ENCODE assay signal across 3 worm cellular contexts in genomic region chrIII:6344737-6345136, ce11.
TF ChIP-seq lines count a peak whose summit lies in the region.

No protein-coding gene starts in this region.

TF ChIP-seq in whole organism, L1 larva, 84 proteins besides CTCF, POLR2A, EP300 and RAD21 (continued from another document and continues in another):
- TF ChIP-seq pax-3 (tag; optimal IDR thresholded peaks at IDR 0.05; lab: Kevin White, UChicago), result peak; percentile 30
- TF ChIP-seq nhr-12 (tag; optimal IDR thresholded peaks at IDR 0.05; lab: Kevin White, UChicago), result no peak
- TF ChIP-seq hlh-17 (GFP tag; optimal IDR thresholded peaks at IDR 0.05; lab: Kevin White, UChicago; ENCODE audit: borderline replicate concordance), result no peak
- peak; percentile 83 for TF ChIP-seq nhr-90 (tag; optimal IDR thresholded peaks at IDR 0.05; lab: Kevin White, UChicago; ENCODE audit: poor library complexity)
- no peak for TF ChIP-seq C34B4.2 (tag; optimal IDR thresholded peaks at IDR 0.05; lab: Kevin White, UChicago)
- no peak for TF ChIP-seq ceh-63 (GFP tag; optimal IDR thresholded peaks at IDR 0.05; lab: Kevin White, UChicago)
- TF ChIP-seq unc-98 (GFP tag; IDR thresholded peaks at IDR 0.05; lab: Robert Waterston, UW), result 0 out of 2 replicates have a peak, but pooled peaks have one; percentile 26
- TF ChIP-seq lsy-2 (tag; optimal IDR thresholded peaks at IDR 0.05; lab: Kevin White, UChicago), result peak; percentile 98 to 99
- no peak for TF ChIP-seq pqm-1 (tag; optimal IDR thresholded peaks at IDR 0.05; lab: Kevin White, UChicago)
- peak; percentile 73 for TF ChIP-seq hpl-2 (GFP tag; optimal IDR thresholded peaks at IDR 0.05; lab: Kevin White, UChicago)
- TF ChIP-seq mdl-1 (tag; optimal IDR thresholded peaks at IDR 0.05; lab: Kevin White, UChicago), result peak in 1 of 2 experiments; percentile 79
- peak; percentile 93 for TF ChIP-seq nhr-71 (tag; optimal IDR thresholded peaks at IDR 0.05; lab: Kevin White, UChicago)
- TF ChIP-seq lir-3 (tag; optimal IDR thresholded peaks at IDR 0.05; lab: Kevin White, UChicago; ENCODE audit: poor library complexity), result peak; percentile 51
- peak; percentile 49 for TF ChIP-seq pag-3 (tag; optimal IDR thresholded peaks at IDR 0.05; lab: Kevin White, UChicago; ENCODE audit: borderline replicate concordance, insufficient read depth)
- TF ChIP-seq sox-4 (tag; optimal IDR thresholded peaks at IDR 0.05; lab: Kevin White, UChicago), result no peak
- TF ChIP-seq ceh-82 (tag; optimal IDR thresholded peaks at IDR 0.05; lab: Kevin White, UChicago), result peak; percentile 76 to 85 (median 79)
- peak; percentile 90 for TF ChIP-seq nhr-47 (tag; optimal IDR thresholded peaks at IDR 0.05; lab: Kevin White, UChicago)
- TF ChIP-seq lin-14 (GFP tag; optimal IDR thresholded peaks at IDR 0.05; lab: Kevin White, UChicago), result peak; percentile 91
- TF ChIP-seq unc-30 (tag; optimal IDR thresholded peaks at IDR 0.05; lab: Kevin White, UChicago), result no peak
- TF ChIP-seq F16B12.6 (tag; optimal IDR thresholded peaks at IDR 0.05; lab: Kevin White, UChicago), result peak; percentile 97
- TF ChIP-seq elt-2 (tag; optimal IDR thresholded peaks at IDR 0.05; lab: Kevin White, UChicago), result peak; percentile 39
- TF ChIP-seq fos-1 (tag; optimal IDR thresholded peaks at IDR 0.05; lab: Kevin White, UChicago), result peak; percentile 87
- TF ChIP-seq lin-15B (tag; optimal IDR thresholded peaks at IDR 0.05; lab: Kevin White, UChicago), result peak; percentile 51
- peak; percentile 84 for TF ChIP-seq zag-1 (tag; optimal IDR thresholded peaks at IDR 0.05; lab: Kevin White, UChicago)
- no peak for TF ChIP-seq sptf-1 (tag; optimal IDR thresholded peaks at IDR 0.05; lab: Kevin White, UChicago)
- no peak for TF ChIP-seq Y116A8C.19 (tag; optimal IDR thresholded peaks at IDR 0.05; lab: Kevin White, UChicago; ENCODE audit: borderline replicate concordance)
- no peak for TF ChIP-seq nhr-76 (tag; optimal IDR thresholded peaks at IDR 0.05; lab: Kevin White, UChicago)
- TF ChIP-seq zip-4 (GFP tag; optimal IDR thresholded peaks at IDR 0.05; lab: Kevin White, UChicago), result peak; percentile 39
- TF ChIP-seq vab-15 (tag; optimal IDR thresholded peaks at IDR 0.05; lab: Kevin White, UChicago), result no peak
- TF ChIP-seq aly-2 (tag; optimal IDR thresholded peaks at IDR 0.05; lab: Kevin White, UChicago), result peak; percentile 88
- TF ChIP-seq ztf-4 (tag; optimal IDR thresholded peaks at IDR 0.05; lab: Kevin White, UChicago), result peak; percentile 68
- TF ChIP-seq dpl-1 (GFP tag; optimal IDR thresholded peaks at IDR 0.05; lab: Kevin White, UChicago), result peak; percentile 68 to 79 (median 78)
- peak; percentile 44 for TF ChIP-seq ama-1 (optimal IDR thresholded peaks at IDR 0.05; lab: Kevin White, UChicago)
- TF ChIP-seq sup-37 (GFP tag; optimal IDR thresholded peaks at IDR 0.05; lab: Kevin White, UChicago), result peak; percentile 74
- TF ChIP-seq snpc-4 (tag; optimal IDR thresholded peaks at IDR 0.05; lab: Kevin White, UChicago), result peak; percentile 70
- no peak for TF ChIP-seq aha-1 (tag; optimal IDR thresholded peaks at IDR 0.05; lab: Kevin White, UChicago)
- peak; percentile 78 for TF ChIP-seq unc-86 (tag; optimal IDR thresholded peaks at IDR 0.05; lab: Kevin White, UChicago)
- TF ChIP-seq lin-35 (GFP tag; optimal IDR thresholded peaks at IDR 0.05; lab: Kevin White, UChicago), result peak; percentile 84 to 87
- peak in 3 of 6 experiments; percentile 25 to 68 (median 64) for TF ChIP-seq elt-3 (tag; optimal IDR thresholded peaks at IDR 0.05; lab: Kevin White, UChicago)
- TF ChIP-seq jun-1 (tag; optimal IDR thresholded peaks at IDR 0.05; lab: Kevin White, UChicago), result peak; percentile 64
- peak; percentile 94 for TF ChIP-seq C16A3.4 (tag; optimal IDR thresholded peaks at IDR 0.05; lab: Kevin White, UChicago)
- TF ChIP-seq nhr-237 (tag; optimal IDR thresholded peaks at IDR 0.05; lab: Kevin White, UChicago), result peak; percentile 52

TF ChIP-seq in whole organism, L3 larva, 47 proteins besides CTCF, POLR2A, EP300 and RAD21 (continued from another document):
- TF ChIP-seq tbx-2 (tag; optimal IDR thresholded peaks at IDR 0.05; lab: Kevin White, UChicago) (peak; percentile 35), nhr-11 (tag; optimal IDR thresholded peaks at IDR 0.05; lab: Kevin White, UChicago) (no peak), unc-62 (GFP tag; optimal IDR thresholded peaks at IDR 0.05; lab: Kevin White, UChicago) (no peak), nhr-237 (tag; optimal IDR thresholded peaks at IDR 0.05; lab: Kevin White, UChicago) (no peak), eor-1 (tag; optimal IDR thresholded peaks at IDR 0.05; lab: Kevin White, UChicago) (no peak), nhr-67 (tag; optimal IDR thresholded peaks at IDR 0.05; lab: Kevin White, UChicago) (no peak), ama-1 (optimal IDR thresholded peaks at IDR 0.05; lab: Kevin White, UChicago) (peak; percentile 73), nhr-12 (tag; optimal IDR thresholded peaks at IDR 0.05; lab: Kevin White, UChicago) (no peak), lsy-12 (tag; optimal IDR thresholded peaks at IDR 0.05; lab: Kevin White, UChicago) (peak; percentile 75), lin-39 (tag; optimal IDR thresholded peaks at IDR 0.05; lab: Kevin White, UChicago) (peak; percentile 52), lin-15B (tag; optimal IDR thresholded peaks at IDR 0.05; lab: Kevin White, UChicago) (peak; percentile 81), skn-1 (tag; optimal IDR thresholded peaks at IDR 0.05; lab: Kevin White, UChicago) (peak; percentile 32), ceh-16 (tag; optimal IDR thresholded peaks at IDR 0.05; lab: Kevin White, UChicago) (no peak), fkh-10 (GFP tag; optimal IDR thresholded peaks at IDR 0.05; lab: Kevin White, UChicago) (no peak), egl-27 (tag; optimal IDR thresholded peaks at IDR 0.05; lab: Kevin White, UChicago) (no peak), pqm-1 (tag; optimal IDR thresholded peaks at IDR 0.05; lab: Kevin White, UChicago) (peak; percentile 36), snpc-4 (tag; optimal IDR thresholded peaks at IDR 0.05; lab: Kevin White, UChicago) (peak; percentile 81), zag-1 (tag; optimal IDR thresholded peaks at IDR 0.05; lab: Kevin White, UChicago) (no peak), pha-4 (tag; optimal IDR thresholded peaks at IDR 0.05; lab: Kevin White, UChicago) (peak; percentile 95), ztf-11 (tag; optimal IDR thresholded peaks at IDR 0.05; lab: Kevin White, UChicago) (no peak), R02D3.7 (tag; optimal IDR thresholded peaks at IDR 0.05; lab: Kevin White, UChicago) (peak; percentile 53), aly-2 (tag; optimal IDR thresholded peaks at IDR 0.05; lab: Kevin White, UChicago) (no peak), ceh-28 (tag; optimal IDR thresholded peaks at IDR 0.05; lab: Kevin White, UChicago) (peak; percentile 47), nhr-76 (tag; optimal IDR thresholded peaks at IDR 0.05; lab: Kevin White, UChicago) (no peak), elt-2 (tag; optimal IDR thresholded peaks at IDR 0.05; lab: Kevin White, UChicago) (peak; percentile 54), nhr-25 (tag; optimal IDR thresholded peaks at IDR 0.05; lab: Kevin White, UChicago) (peak; percentile 87), unc-39 (tag; optimal IDR thresholded peaks at IDR 0.05; lab: Kevin White, UChicago) (no peak), nhr-28 (tag; optimal IDR thresholded peaks at IDR 0.05; lab: Kevin White, UChicago) (no peak)

TF ChIP-seq in whole organism, young adult, 124 proteins besides CTCF, POLR2A, EP300 and RAD21 (continued from another document and continues in another):
- no peak for TF ChIP-seq F57A8.1 (GFP tag; optimal IDR thresholded peaks at IDR 0.05; lab: Kevin White, UChicago)
- no peak for TF ChIP-seq T07F8.4 (tag; optimal IDR thresholded peaks at IDR 0.05; lab: Kevin White, UChicago)
- TF ChIP-seq madf-3 (GFP tag; IDR thresholded peaks at IDR 0.05; lab: Robert Waterston, UW), result 0 out of 2 replicates have a peak, but pooled peaks have one; percentile 44
- no peak for TF ChIP-seq nhr-120 (GFP tag; IDR thresholded peaks at IDR 0.05; lab: Robert Waterston, UW)
- TF ChIP-seq akir-1 (GFP tag; optimal IDR thresholded peaks at IDR 0.05; lab: Kevin White, UChicago), result no peak
- TF ChIP-seq lag-1 (GFP tag; IDR thresholded peaks at IDR 0.05; lab: Robert Waterston, UW), result no peak
- no peak for TF ChIP-seq F52B5.7 (tag; optimal IDR thresholded peaks at IDR 0.05; lab: Kevin White, UChicago)
- 0 out of 2 replicates have a peak, but pooled peaks have one; percentile 15 for TF ChIP-seq ceh-100 (GFP tag; IDR thresholded peaks at IDR 0.05; lab: Robert Waterston, UW)
- TF ChIP-seq lin-40 (tag; optimal IDR thresholded peaks at IDR 0.05; lab: Kevin White, UChicago), result peak; percentile 76
- peak; percentile 72 for TF ChIP-seq ceh-27 (GFP tag; optimal IDR thresholded peaks at IDR 0.05; lab: Kevin White, UChicago)
- peak; percentile 58 for TF ChIP-seq F49E8.2 (tag; optimal IDR thresholded peaks at IDR 0.05; lab: Kevin White, UChicago; ENCODE audit: insufficient read depth)
- TF ChIP-seq B0019.2 (GFP tag; conservative IDR thresholded peaks at IDR 0.05; lab: Robert Waterston, UW), result peak; percentile 57
- 0 out of 2 replicates have a peak, but pooled peaks have one; percentile 28 for TF ChIP-seq Y53G8AR.9 (GFP tag; conservative IDR thresholded peaks at IDR 0.05; lab: Robert Waterston, UW)
- no peak for TF ChIP-seq die-1 (tag; optimal IDR thresholded peaks at IDR 0.05; lab: Kevin White, UChicago)
- no peak for TF ChIP-seq ztf-28 (GFP tag; IDR thresholded peaks at IDR 0.05; lab: Robert Waterston, UW)
- TF ChIP-seq snpc-4 (GFP tag; optimal IDR thresholded peaks at IDR 0.05; lab: Kevin White, UChicago), result no peak
- peak in 3 of 4 experiments; percentile 52 to 81 (median 62) for TF ChIP-seq snpc-4 (tag; optimal IDR thresholded peaks at IDR 0.05; lab: Kevin White, UChicago)
- no peak for TF ChIP-seq nfya-2 (GFP tag; IDR thresholded peaks at IDR 0.05; lab: Robert Waterston, UW)
- no peak for TF ChIP-seq B0261.1 (tag; optimal IDR thresholded peaks at IDR 0.05; lab: Kevin White, UChicago)
- no peak for TF ChIP-seq hmg-20 (GFP tag; IDR thresholded peaks at IDR 0.05; lab: Robert Waterston, UW)
- peak; percentile 92 for TF ChIP-seq lsl-1 (GFP tag; optimal IDR thresholded peaks at IDR 0.05; lab: Kevin White, UChicago)
- peak; percentile 63 for TF ChIP-seq repo-1 (tag; optimal IDR thresholded peaks at IDR 0.05; lab: Kevin White, UChicago)
- peak; percentile 47 for TF ChIP-seq nhr-80 (tag; optimal IDR thresholded peaks at IDR 0.05; lab: Kevin White, UChicago)
- no peak for TF ChIP-seq Y67H2A.10 (GFP tag; conservative IDR thresholded peaks at IDR 0.05; lab: Robert Waterston, UW)
- no peak for TF ChIP-seq ceh-79 (tag; optimal IDR thresholded peaks at IDR 0.05; lab: Kevin White, UChicago)
- peak; percentile 61 for TF ChIP-seq F33H1.4 (GFP tag; IDR thresholded peaks at IDR 0.05; lab: Robert Waterston, UW)
- TF ChIP-seq ccch-3 (GFP tag; optimal IDR thresholded peaks at IDR 0.05; lab: Kevin White, UChicago), result no peak
- no peak for TF ChIP-seq snpc-1.3 (tag; optimal IDR thresholded peaks at IDR 0.05; lab: Kevin White, UChicago; ENCODE audit: insufficient read depth)
- no peak for TF ChIP-seq aptf-3 (GFP tag; IDR thresholded peaks at IDR 0.05; lab: Robert Waterston, UW)
- TF ChIP-seq mel-28 (tag; optimal IDR thresholded peaks at IDR 0.05; lab: Kevin White, UChicago; ENCODE audit: borderline replicate concordance), result no peak
- no peak for TF ChIP-seq K11D2.4 (GFP tag; IDR thresholded peaks at IDR 0.05; lab: Robert Waterston, UW)
- no peak for TF ChIP-seq pha-4 (tag; optimal IDR thresholded peaks at IDR 0.05; lab: Kevin White, UChicago)
- TF ChIP-seq mcd-1 (GFP tag; IDR thresholded peaks at IDR 0.05; lab: Robert Waterston, UW), result peak; percentile 63; the same call in 1 of the 2 replicates
- no peak for TF ChIP-seq snpc-1.1 (tag; optimal IDR thresholded peaks at IDR 0.05; lab: Kevin White, UChicago; ENCODE audit: insufficient read depth)
- no peak for TF ChIP-seq egl-18 (GFP tag; IDR thresholded peaks at IDR 0.05; lab: Robert Waterston, UW)
- peak; percentile 76 for TF ChIP-seq attf-5 (GFP tag; optimal IDR thresholded peaks at IDR 0.05; lab: Kevin White, UChicago)
- TF ChIP-seq hlh-12 (tag; optimal IDR thresholded peaks at IDR 0.05; lab: Kevin White, UChicago), result no peak
- TF ChIP-seq ceh-91 (GFP tag; IDR thresholded peaks at IDR 0.05; lab: Robert Waterston, UW), result peak; percentile 66
- TF ChIP-seq cebp-1 (GFP tag; IDR thresholded peaks at IDR 0.05; lab: Robert Waterston, UW), result no peak
- peak; percentile 74 for TF ChIP-seq cebp-1 (tag; optimal IDR thresholded peaks at IDR 0.05; lab: Kevin White, UChicago)
- TF ChIP-seq ztf-6 (GFP tag; IDR thresholded peaks at IDR 0.05; lab: Robert Waterston, UW), result no peak
- no peak for TF ChIP-seq nfya-1 (tag; optimal IDR thresholded peaks at IDR 0.05; lab: Kevin White, UChicago; ENCODE audit: borderline replicate concordance, insufficient read depth)
- peak in 1 of 3 experiments; percentile 56 for TF ChIP-seq lin-35 (GFP tag; optimal IDR thresholded peaks at IDR 0.05; lab: Kevin White, UChicago)
- no peak for TF ChIP-seq B0035.1 (tag; optimal IDR thresholded peaks at IDR 0.05; lab: Kevin White, UChicago)
- no peak for TF ChIP-seq unc-62 (GFP tag; optimal IDR thresholded peaks at IDR 0.05; lab: Kevin White, UChicago)
- no peak for TF ChIP-seq T26A5.8 (tag; optimal IDR thresholded peaks at IDR 0.05; lab: Kevin White, UChicago)
- TF ChIP-seq nhr-27 (tag; optimal IDR thresholded peaks at IDR 0.05; lab: Kevin White, UChicago), result no peak
- no peak for TF ChIP-seq Y53F4B.3 (GFP tag; IDR thresholded peaks at IDR 0.05; lab: Robert Waterston, UW)
- TF ChIP-seq lir-1 (GFP tag; conservative IDR thresholded peaks at IDR 0.05; lab: Robert Waterston, UW), result peak; percentile 57; the same call in 1 of the 2 replicates
- no peak for TF ChIP-seq zim-3 (tag; optimal IDR thresholded peaks at IDR 0.05; lab: Kevin White, UChicago)
- TF ChIP-seq zfh-2 (GFP tag; conservative IDR thresholded peaks at IDR 0.05; lab: Robert Waterston, UW), result no peak
- no peak; the same call in 1 of the 2 replicates for TF ChIP-seq madf-8 (GFP tag; conservative IDR thresholded peaks at IDR 0.05; lab: Robert Waterston, UW)
- TF ChIP-seq Y79H2A.3 (GFP tag; conservative IDR thresholded peaks at IDR 0.05; lab: Robert Waterston, UW), result no peak
- TF ChIP-seq nhr-179 (tag; optimal IDR thresholded peaks at IDR 0.05; lab: Kevin White, UChicago), result no peak
- no peak for TF ChIP-seq hlh-26 (GFP tag; conservative IDR thresholded peaks at IDR 0.05; lab: Robert Waterston, UW)
- TF ChIP-seq sptf-2 (GFP tag; optimal IDR thresholded peaks at IDR 0.05; lab: Kevin White, UChicago), result no peak
- no peak for TF ChIP-seq F22D6.2 (tag; optimal IDR thresholded peaks at IDR 0.05; lab: Kevin White, UChicago)
- peak; percentile 13 for TF ChIP-seq ztf-26 (tag; optimal IDR thresholded peaks at IDR 0.05; lab: Kevin White, UChicago)
- no peak for TF ChIP-seq attf-6 (GFP tag; IDR thresholded peaks at IDR 0.05; lab: Robert Waterston, UW)
- no peak for TF ChIP-seq aptf-2 (GFP tag; conservative IDR thresholded peaks at IDR 0.05; lab: Robert Waterston, UW)
- TF ChIP-seq attf-3 (GFP tag; conservative IDR thresholded peaks at IDR 0.05; lab: Robert Waterston, UW), result peak; percentile 58
- TF ChIP-seq mes-4 (tag; optimal IDR thresholded peaks at IDR 0.05; lab: Kevin White, UChicago), result no peak
- TF ChIP-seq let-607 (tag; optimal IDR thresholded peaks at IDR 0.05; lab: Kevin White, UChicago), result peak in 1 of 2 experiments; percentile 11
- peak; percentile 26 for TF ChIP-seq him-1 (tag; optimal IDR thresholded peaks at IDR 0.05; lab: Kevin White, UChicago)
- TF ChIP-seq ztf-3 (GFP tag; optimal IDR thresholded peaks at IDR 0.05; lab: Kevin White, UChicago), result no peak
- TF ChIP-seq ztf-18 (tag; optimal IDR thresholded peaks at IDR 0.05; lab: Kevin White, UChicago), result peak; percentile 38
- no peak for TF ChIP-seq egl-44 (GFP tag; IDR thresholded peaks at IDR 0.05; lab: Robert Waterston, UW)
- TF ChIP-seq D2030.7 (GFP tag; IDR thresholded peaks at IDR 0.05; lab: Robert Waterston, UW), result peak; percentile 85
- no peak for TF ChIP-seq lsy-27 (tag; optimal IDR thresholded peaks at IDR 0.05; lab: Kevin White, UChicago; ENCODE audit: borderline replicate concordance, insufficient read depth)
- TF ChIP-seq hmg-1.2 (GFP tag; IDR thresholded peaks at IDR 0.05; lab: Robert Waterston, UW), result peak; percentile 97
- peak; percentile 69 for TF ChIP-seq athp-1 (tag; optimal IDR thresholded peaks at IDR 0.05; lab: Kevin White, UChicago)
